Worm (Caenorhabditis elegans) whole organism, young adult: ENCODE data around the gene edg-1.
A peak's percentile ranks its signal among the peaks of the same experiment; 100 is the strongest.

Experiments
- B0019.2 ChIP-seq: fragments of 200-800 bp; sonication (Bioruptor generic); conservative IDR thresholded peaks from 2 replicates; pipeline ENCODE4 v1.3.6; 2022; ENCODE audit warnings: missing genetic modification reagents, missing genetic modification characterization, missing compliant biosample characterization
- C17E4.6 ChIP-seq: fragments of 200-800 bp; sonication (Bioruptor generic); IDR thresholded peaks from 2 replicates; pipeline ENCODE4 v1.3.6; 2022; ENCODE audit warnings: missing genetic modification reagents, missing genetic modification characterization, missing compliant biosample characterization
- ama-1 ChIP-seq, 3 experiments: fragments of 150-350 bp in 1 of 3; sonication (generic microtip) in 2 of 3; optimal IDR thresholded peaks; 2 replicates each; lab custom pipeline; 2014 to 2018; ENCODE audit warnings: missing biosample characterization in 2 of 3, missing genetic modification characterization in 2 of 3, missing genetic modification reagents in 2 of 3
- aptf-3 ChIP-seq: fragments of 200-800 bp; sonication (Bioruptor generic); IDR thresholded peaks from 2 replicates; pipeline ENCODE4 v1.3.6; 2022; ENCODE audit warnings: missing genetic modification characterization, missing compliant biosample characterization
- attf-5 ChIP-seq: fragments of 200-800 bp; sonication (Bioruptor generic); optimal IDR thresholded peaks from 2 replicates; lab custom pipeline; 2018; ENCODE audit warnings: mild to moderate bottlenecking, missing genetic modification characterization, missing compliant biosample characterization
- ceh-79 ChIP-seq: sonication (generic microtip); optimal IDR thresholded peaks from 2 replicates; lab custom pipeline; 2017; ENCODE audit warnings: mild to moderate bottlenecking, missing genetic modification characterization, missing compliant biosample characterization
- ceh-91 ChIP-seq: fragments of 200-800 bp; sonication (Bioruptor generic); IDR thresholded peaks from 2 replicates; pipeline ENCODE4 v1.3.6; 2022; ENCODE audit warnings: missing genetic modification reagents, missing genetic modification characterization, missing compliant biosample characterization
- ets-4 ChIP-seq: fragments of 200-800 bp; sonication (Bioruptor generic); optimal IDR thresholded peaks from 2 replicates; lab custom pipeline; 2018; ENCODE audit warnings: mild to moderate bottlenecking, missing genetic modification characterization, missing compliant biosample characterization
- nhr-80 ChIP-seq: sonication (generic microtip); optimal IDR thresholded peaks from 2 replicates; lab custom pipeline; 2016; ENCODE audit warnings: missing genetic modification characterization, missing compliant biosample characterization
- rec-8 ChIP-seq, 2 experiments: sonication (generic microtip); optimal IDR thresholded peaks; 2 replicates each; lab custom pipeline; 2016; ENCODE audit warnings: mild to moderate bottlenecking in 2 of 2, missing genetic modification characterization in 2 of 2, missing genetic modification reagents in 2 of 2, missing genotype in 2 of 2, missing biosample characterization in 1 of 2, missing compliant biosample characterization in 1 of 2, moderate library complexity in 1 of 2
- ztf-3 ChIP-seq: fragments of 200-800 bp; sonication (Bioruptor generic); optimal IDR thresholded peaks from 2 replicates; lab custom pipeline; 2018; ENCODE audit warnings: mild to moderate bottlenecking, missing genetic modification characterization, missing compliant biosample characterization

ce11 chrIV:11363806-11364562, 43.4 kb downstream of the edg-1 start:
- TF ChIP-seq ama-1 (optimal IDR thresholded peaks at IDR 0.05; lab: Kevin White, UChicago) (no peak), ama-1 (GFP tag; optimal IDR thresholded peaks at IDR 0.05; lab: Kevin White, UChicago) (no peak), rec-8 (tag; optimal IDR thresholded peaks at IDR 0.05; lab: Kevin White, UChicago) (no peak), attf-5 (peak; percentile 28), ceh-91 (GFP tag; lab: Robert Waterston, UW) (no peak), aptf-3 (GFP tag; lab: Robert Waterston, UW) (no peak), C17E4.6 (GFP tag; lab: Robert Waterston, UW) (no peak), ztf-3 (GFP tag; lab: Kevin White, UChicago) (no peak), B0019.2 (GFP tag; lab: Robert Waterston, UW) (no peak), nhr-80 (tag; lab: Kevin White, UChicago) (peak; percentile 45), ets-4 (GFP tag; lab: Kevin White, UChicago) (no peak), ceh-79 (tag; lab: Kevin White, UChicago) (no peak)
